Worm (Caenorhabditis elegans): Measurements from ENCODE around the gene Y38E10A.17.
"Not testable (repeated sequence)": the region's sequence is repeated elsewhere in the genome, so short reads cannot be mapped to it uniquely, and the experiment has no call there.

Gene Y38E10A.17

ce11 chrII:12628566-12628965 is 6.0 kb downstream of the Y38E10A.17 start, which contains the start of gene nspe-5:
TSS of gene nspe-5 (plus strand) at chrII:12628866.
- TF ChIP-seq C08G9.2 (tag; optimal IDR thresholded peaks at IDR 0.05): no peak

- TF ChIP-seq unc-42 (tag; optimal IDR thresholded peaks at IDR 0.05) (no peak), eyg-1 (tag; optimal IDR thresholded peaks at IDR 0.05) (no peak), tbx-7 (tag; optimal IDR thresholded peaks at IDR 0.05) (no peak), sox-4 (tag; optimal IDR thresholded peaks at IDR 0.05) (no peak), gmeb-2 (tag; optimal IDR thresholded peaks at IDR 0.05) (no peak), ceh-31 (tag; optimal IDR thresholded peaks at IDR 0.05) (no peak), syd-9 (tag; optimal IDR thresholded peaks at IDR 0.05) (no peak), ama-1 (optimal IDR thresholded peaks at IDR 0.05) (no peak), ceh-24 (tag; optimal IDR thresholded peaks at IDR 0.05) (no peak), ceh-34 (tag; optimal IDR thresholded peaks at IDR 0.05) (no peak), ahr-1 (tag; optimal IDR thresholded peaks at IDR 0.05) (no peak), pax-1 (tag; optimal IDR thresholded peaks at IDR 0.05) (no peak), pqm-1 (tag; optimal IDR thresholded peaks at IDR 0.05) (no peak), mec-3 (tag; optimal IDR thresholded peaks at IDR 0.05; ENCODE audit: borderline replicate concordance) (no peak), ceh-30 (tag; optimal IDR thresholded peaks at IDR 0.05) (no peak), ttx-3 (tag; optimal IDR thresholded peaks at IDR 0.05) (no peak), ceh-22 (tag; optimal IDR thresholded peaks at IDR 0.05) (no peak), unc-86 (tag; optimal IDR thresholded peaks at IDR 0.05) (no peak), hlh-15 (tag; optimal IDR thresholded peaks at IDR 0.05) (no peak)
Observed at ce11 chrII:12626887-12627286, 7.7 kb downstream of the Y38E10A.17 start, which contains the start of gene nspe-7. TSS of gene nspe-7 (plus strand) at chrII:12627187.

ce11 chrII:12626120-12626624 is 8.4 kb downstream of the Y38E10A.17 start:
- TF ChIP-seq ztf-16 (tag; optimal IDR thresholded peaks at IDR 0.05) (no peak), che-1 (tag; optimal IDR thresholded peaks at IDR 0.05) (no peak)

ce11 chrII:12625673-12626072 is 8.9 kb downstream of the Y38E10A.17 start:
- TF ChIP-seq hlh-13 (GFP tag; optimal IDR thresholded peaks at IDR 0.05) (no peak), ceh-14 (tag; optimal IDR thresholded peaks at IDR 0.05) (no peak), ceh-24 (tag; optimal IDR thresholded peaks at IDR 0.05) (no peak), unc-3 (GFP tag; conservative IDR thresholded peaks at IDR 0.05) (no peak), unc-3 (tag; optimal IDR thresholded peaks at IDR 0.05) (no peak), sdc-2 (tag; optimal IDR thresholded peaks at IDR 0.05) (no peak), unc-42 (tag; optimal IDR thresholded peaks at IDR 0.05) (no peak), ceh-31 (tag; optimal IDR thresholded peaks at IDR 0.05) (no peak), ceh-34 (tag; optimal IDR thresholded peaks at IDR 0.05) (no peak), K09A11.1 (tag; optimal IDR thresholded peaks at IDR 0.05; ENCODE audit: insufficient read depth) (no peak), hlh-6 (tag; optimal IDR thresholded peaks at IDR 0.05) (no peak), dmd-4 (tag; optimal IDR thresholded peaks at IDR 0.05; ENCODE audit: borderline replicate concordance) (no peak)

- TF ChIP-seq pqm-1, hlh-8, rnt-1 (tag; optimal IDR thresholded peaks at IDR 0.05): not testable (repeated sequence)
Observed at ce11 chrII:12624433-12624832, 10.2 kb downstream of the Y38E10A.17 start, which contains the start of gene Y38E10A.14. TSS of gene Y38E10A.14 (minus strand) at chrII:12624533.

ce11 chrII:12622843-12623242 is 11.8 kb downstream of the Y38E10A.17 start:
- TF ChIP-seq madf-2 (tag; optimal IDR thresholded peaks at IDR 0.05) (no peak), pat-9 (tag; optimal IDR thresholded peaks at IDR 0.05) (no peak), ama-1 (optimal IDR thresholded peaks at IDR 0.05) (no peak), ttx-3 (tag; optimal IDR thresholded peaks at IDR 0.05) (no peak), ets-4 (tag; optimal IDR thresholded peaks at IDR 0.05) (no peak), che-1 (tag; optimal IDR thresholded peaks at IDR 0.05) (no peak), nfya-1 (tag; optimal IDR thresholded peaks at IDR 0.05) (no peak), ceh-18 (tag; optimal IDR thresholded peaks at IDR 0.05) (no peak), nhr-232 (tag; optimal IDR thresholded peaks at IDR 0.05) (no peak), C38D4.7 (GFP tag; optimal IDR thresholded peaks at IDR 0.05) (no peak), fkh-6 (tag; optimal IDR thresholded peaks at IDR 0.05) (no peak), sdc-2 (tag; optimal IDR thresholded peaks at IDR 0.05) (no peak), hlh-6 (tag; optimal IDR thresholded peaks at IDR 0.05) (no peak), odd-2 (tag; optimal IDR thresholded peaks at IDR 0.05) (no peak), ceh-2 (tag; optimal IDR thresholded peaks at IDR 0.05) (no peak)
